Fruit fly (Drosophila melanogaster) whole organism, pupa: ENCODE measurements around the gene Spt3.

Experiments used
- CG10348 ChIP-seq: fragments of 200-800 bp; sonication (Bioruptor generic); IDR thresholded peaks from 2 replicates; pipeline ENCODE4 v1.3.6; 2022; ENCODE audit warnings: missing biosample characterization, missing genetic modification characterization
- CG12605 ChIP-seq: fragments of 200-800 bp; sonication (Bioruptor generic); IDR thresholded peaks from 2 replicates; pipeline ENCODE4 v1.3.6; 2022; ENCODE audit warnings: missing biosample characterization, missing genetic modification characterization
- CG13204 ChIP-seq: fragments of 200-800 bp; sonication (Bioruptor generic); optimal IDR thresholded peaks from 2 replicates; lab custom pipeline; 2018; ENCODE audit warnings: missing biosample characterization, mild to moderate bottlenecking, missing genetic modification characterization, moderate library complexity
- CG14655 ChIP-seq: fragments of 200-800 bp; sonication (Bioruptor generic); optimal IDR thresholded peaks from 3 replicates; lab custom pipeline; 2017; ENCODE audit warnings: mild to moderate bottlenecking, missing biosample characterization, missing genetic modification reagents, missing genetic modification characterization
- CG15710 ChIP-seq: fragments of 200-800 bp; sonication (Bioruptor generic); optimal IDR thresholded peaks from 2 replicates; lab custom pipeline; 2018; ENCODE audit warnings: missing biosample characterization, mild to moderate bottlenecking, missing genetic modification characterization, moderate library complexity
- CG17806 ChIP-seq: fragments of 200-800 bp; sonication (Bioruptor generic); optimal IDR thresholded peaks from 2 replicates; lab custom pipeline; 2018; ENCODE audit warnings: missing biosample characterization, mild to moderate bottlenecking, missing genetic modification characterization, moderate library complexity
- CG32121 ChIP-seq: fragments of 200-800 bp; sonication (Bioruptor generic); IDR thresholded peaks from 2 replicates; pipeline ENCODE4 v1.3.6; 2022; ENCODE audit warnings: missing biosample characterization, missing genetic modification characterization
- CG34367 ChIP-seq: fragments of 200-800 bp; sonication (Bioruptor generic); optimal IDR thresholded peaks from 2 replicates; lab custom pipeline; 2018; ENCODE audit warnings: missing biosample characterization, mild to moderate bottlenecking, missing genetic modification characterization
- CG4496 ChIP-seq: fragments of 200-800 bp; sonication (Bioruptor generic); IDR thresholded peaks from 3 replicates; pipeline ENCODE4 v1.3.6; 2022; ENCODE audit warnings: missing biosample characterization, missing genetic modification characterization
- CG8159 ChIP-seq: fragments of 200-800 bp; sonication (Bioruptor generic); optimal IDR thresholded peaks from 3 replicates; lab custom pipeline; 2018; ENCODE audit warnings: missing biosample characterization, mild to moderate bottlenecking, missing genetic modification characterization, moderate library complexity
- CG8301 ChIP-seq: fragments of 200-800 bp; sonication (Bioruptor generic); optimal IDR thresholded peaks from 2 replicates; lab custom pipeline; 2018; ENCODE audit warnings: missing biosample characterization, mild to moderate bottlenecking, missing genetic modification characterization
- CG9948 ChIP-seq: fragments of 200-800 bp; sonication (Bioruptor generic); optimal IDR thresholded peaks from 2 replicates; lab custom pipeline; 2018; ENCODE audit warnings: missing biosample characterization, mild to moderate bottlenecking, missing genetic modification characterization, moderate library complexity
- D1 ChIP-seq: fragments of 200-800 bp; sonication (Bioruptor generic); optimal IDR thresholded peaks from 2 replicates; lab custom pipeline; 2018; ENCODE audit warnings: missing biosample characterization, mild to moderate bottlenecking, missing genetic modification characterization, moderate library complexity
- EcR ChIP-seq: fragments of 200-800 bp; sonication (Bioruptor generic); optimal IDR thresholded peaks from 3 replicates; lab custom pipeline; 2019; ENCODE audit warnings: missing biosample characterization, missing genetic modification characterization, mild to moderate bottlenecking, moderate library complexity, missing genetic modification reagents
- Ets98B ChIP-seq: fragments of 200-800 bp; sonication (Bioruptor generic); IDR thresholded peaks from 2 replicates; pipeline ENCODE4 v1.3.6; 2022; ENCODE audit warnings: missing biosample characterization, missing genetic modification characterization
- Pif1A ChIP-seq: fragments of 200-800 bp; sonication (Bioruptor generic); optimal IDR thresholded peaks from 3 replicates; lab custom pipeline; 2016; ENCODE audit warnings: missing biosample characterization, missing genetic modification characterization
- Pif1B ChIP-seq: fragments of 200-800 bp; sonication (Bioruptor generic); optimal IDR thresholded peaks from 3 replicates; lab custom pipeline; 2016; ENCODE audit warnings: missing biosample characterization, missing genetic modification characterization
- Snoo ChIP-seq: fragments of 200-800 bp; sonication (Bioruptor generic); optimal IDR thresholded peaks from 3 replicates; lab custom pipeline; 2017; ENCODE audit warnings: missing biosample characterization, mild to moderate bottlenecking, missing genetic modification characterization, inconsistent platforms
- fd96Ca ChIP-seq: fragments of 200-800 bp; sonication (Bioruptor generic); IDR thresholded peaks from 3 replicates; pipeline ENCODE4 v1.3.6; 2022; ENCODE audit warnings: missing biosample characterization, missing genetic modification characterization
- gl ChIP-seq: fragments of 200-800 bp; sonication (Bioruptor generic); optimal IDR thresholded peaks from 2 replicates; lab custom pipeline; 2018; ENCODE audit warnings: missing biosample characterization, mild to moderate bottlenecking, missing genetic modification characterization
- rn ChIP-seq: fragments of 200-800 bp; sonication (Bioruptor generic); IDR thresholded peaks from 2 replicates; pipeline ENCODE4 v1.3.6; 2022; ENCODE audit warnings: missing biosample characterization, missing genetic modification characterization

The Spt3 gene

dm6 chr3R:11982547-11982946 is 34.4 kb upstream of the Spt3 start:
- TF ChIP-seq CG13204 (GFP tag; lab: Kevin White, UChicago) (no peak), D1 (tag; lab: Kevin White, UChicago) (peak; percentile 11)

- TF ChIP-seq CG34367 (no peak), CG32121 (GFP tag; lab: Robert Waterston, UW) (no peak), CG9948 (no peak), EcR (GFP tag; lab: Kevin White, UChicago) (no peak), fd96Ca (GFP tag; lab: Robert Waterston, UW) (no peak), CG13204 (GFP tag; lab: Kevin White, UChicago) (no peak)
These were observed 32.5 kb upstream of the Spt3 start, which contains the start of gene CG3397 for dm6 chr3R:11984441-11984840. Gene CG3397 (minus strand): TSS chr3R:11984541.

dm6 chr3R:11984862-11985261 is 32.1 kb upstream of the Spt3 start:
- peak; percentile 79 for TF ChIP-seq EcR (GFP tag; lab: Kevin White, UChicago)
- no peak for TF ChIP-seq CG32121 (GFP tag; lab: Robert Waterston, UW)
- TF ChIP-seq, all 21 proteins: peak for 1

- no peak for TF ChIP-seq CG9948
- TF ChIP-seq CG13204 (GFP tag; lab: Kevin White, UChicago), result peak; percentile 87
These were observed 27.8 kb upstream of the Spt3 start for dm6 chr3R:11989206-11989605.

- TF ChIP-seq CG13204 (GFP tag; lab: Kevin White, UChicago) (peak; percentile 42), CG10348 (GFP tag; lab: Robert Waterston, UW) (no peak)
These were observed 27.0 kb upstream of the Spt3 start for dm6 chr3R:11989996-11990395.

- no peak for TF ChIP-seq CG14655 (GFP tag; lab: Kevin White, UChicago)
These were observed 25.3 kb upstream of the Spt3 start for dm6 chr3R:11991538-11992164.

dm6 chr3R:11992934-11993670 is 23.9 kb upstream of the Spt3 start, which contains the start of gene mfas:
Gene mfas (minus strand): TSS chr3R:11993315.
- peak; percentile 51 for TF ChIP-seq Pif1B
- no peak for TF ChIP-seq CG8159 (tag; lab: Kevin White, UChicago)
- no peak for TF ChIP-seq CG14655 (GFP tag; lab: Kevin White, UChicago)
- TF ChIP-seq Pif1A (GFP tag; lab: Kevin White, UChicago), result peak; percentile 37
- 0 out of 2 replicates have a peak, but pooled peaks have one; percentile 9 for TF ChIP-seq CG12605
- peak; percentile 21 for TF ChIP-seq CG13204 (GFP tag; lab: Kevin White, UChicago)
- TF ChIP-seq rn, result no peak
- no peak for TF ChIP-seq fd96Ca (GFP tag; lab: Robert Waterston, UW)
- no peak for TF ChIP-seq CG10348 (GFP tag; lab: Robert Waterston, UW)
- no peak; the same call in 1 of the 2 replicates for TF ChIP-seq Ets98B (GFP tag; lab: Robert Waterston, UW)
- no peak for TF ChIP-seq CG32121 (GFP tag; lab: Robert Waterston, UW)
- no peak for TF ChIP-seq CG17806 (tag; lab: Kevin White, UChicago)
- peak; percentile 58 for TF ChIP-seq EcR (GFP tag; lab: Kevin White, UChicago)
- no peak for TF ChIP-seq D1 (tag; lab: Kevin White, UChicago)
- TF ChIP-seq CG4496 (GFP tag; lab: Robert Waterston, UW), result 0 out of 3 replicates have a peak, but pooled peaks have one; percentile 38
- TF ChIP-seq Snoo, result peak; percentile 3
- TF ChIP-seq CG8301 (tag; lab: Kevin White, UChicago), result no peak
- TF ChIP-seq CG9948, result no peak
- TF ChIP-seq CG15710, result no peak
- TF ChIP-seq CG34367, result no peak
- TF ChIP-seq gl, result no peak

- TF ChIP-seq CG8159 (tag; lab: Kevin White, UChicago), result no peak
- TF ChIP-seq, all 21 proteins: peak for 0
These were observed 18.8 kb upstream of the Spt3 start for dm6 chr3R:11998130-11998529.
